Worm (Caenorhabditis elegans) whole organism, L4 larva: ENCODE data around the gene T27E4.7.

ENCODE experiments used
- F26F4.8 ChIP-seq: fragments of 200-800 bp; sonication (Bioruptor generic); conservative IDR thresholded peaks from 2 replicates; pipeline ENCODE4 v1.3.6; 2022; ENCODE audit warnings: missing genetic modification characterization, missing compliant biosample characterization
- ZK337.2 ChIP-seq: fragments of 200-800 bp; sonication (Bioruptor generic); IDR thresholded peaks from 2 replicates; pipeline ENCODE4 v1.3.6; 2022; ENCODE audit warnings: missing genetic modification reagents, missing genetic modification characterization, missing compliant biosample characterization
- dpl-1 ChIP-seq: fragments of 150-350 bp; optimal IDR thresholded peaks from 2 replicates; lab custom pipeline; 2014; ENCODE audit warnings: missing biosample characterization, missing genetic modification reagents, missing genetic modification characterization
- egl-27 ChIP-seq: sonication (generic microtip); optimal IDR thresholded peaks from 3 replicates; lab custom pipeline; 2017; ENCODE audit warnings: missing biosample characterization, missing genetic modification reagents, missing genetic modification characterization
- fos-1 ChIP-seq: fragments of 150-350 bp; optimal IDR thresholded peaks from 2 replicates; lab custom pipeline; 2014; ENCODE audit warnings: missing biosample characterization, missing genetic modification characterization
- hmg-1.1 ChIP-seq: fragments of 200-800 bp; sonication (Bioruptor generic); IDR thresholded peaks from 2 replicates; pipeline ENCODE4 v1.3.6; 2022; ENCODE audit warnings: missing genetic modification reagents, missing genetic modification characterization, missing compliant biosample characterization
- jun-1 ChIP-seq: fragments of 150-350 bp; optimal IDR thresholded peaks from 2 replicates; lab custom pipeline; 2014; ENCODE audit warnings: missing biosample characterization, missing genetic modification reagents, missing genetic modification characterization
- lin-38 ChIP-seq: fragments of 200-800 bp; sonication (Bioruptor generic); IDR thresholded peaks from 2 replicates; pipeline ENCODE4 v1.3.6; 2022; ENCODE audit warnings: missing genetic modification reagents, missing genetic modification characterization, missing compliant biosample characterization
- madf-5 ChIP-seq, 2 experiments: fragments of 200-800 bp; sonication (Bioruptor generic); IDR thresholded peaks; 2 replicates each; pipeline ENCODE4 v1.3.6; 2022; ENCODE audit warnings: missing compliant biosample characterization in 2 of 2, missing genetic modification characterization in 2 of 2
- unc-130 ChIP-seq: sonication (generic microtip); optimal IDR thresholded peaks from 2 replicates; lab custom pipeline; 2016; ENCODE audit warnings: missing genetic modification reagents, missing genetic modification characterization, missing compliant biosample characterization
- unc-62 ChIP-seq, 3 experiments: fragments of 150-350 bp in 1 of 3; sonication (generic microtip); optimal IDR thresholded peaks in 2 of 3; peaks in 1 of 3; 1 replicate in 1 of 3; 2 replicates in 2 of 3; lab custom pipeline; 2014 to 2017; ENCODE audit warnings: missing biosample characterization in 3 of 3, missing genetic modification characterization in 3 of 3, missing genetic modification reagents in 3 of 3, missing genotype in 1 of 3
- zfp-2 ChIP-seq: sonication (generic microtip); optimal IDR thresholded peaks from 2 replicates; lab custom pipeline; 2016; ENCODE audit warnings: mild to moderate bottlenecking, missing genetic modification characterization, missing compliant biosample characterization
- ztf-11 ChIP-seq: fragments of 150-350 bp; optimal IDR thresholded peaks from 2 replicates; lab custom pipeline; 2014; ENCODE audit warnings: missing biosample characterization, missing genetic modification characterization

ce11 chrV:9112467-9112866 is 36.3 kb upstream of the T27E4.7 start, which contains the start of gene F21C10.7:
- no peak for TF ChIP-seq fos-1 (tag; lab: Kevin White, UChicago)
- no peak for TF ChIP-seq madf-5 (GFP tag; IDR thresholded peaks at IDR 0.05; lab: Robert Waterston, UW)
- TF ChIP-seq lin-38 (GFP tag; lab: Robert Waterston, UW): no peak
- TF ChIP-seq F26F4.8 (GFP tag; lab: Robert Waterston, UW): no peak
- no peak for TF ChIP-seq dpl-1 (GFP tag; lab: Kevin White, UChicago)
- no peak for TF ChIP-seq unc-62 (GFP tag; optimal IDR thresholded peaks at IDR 0.05 in 1 of 2; lab: Kevin White, UChicago)
- no peak for TF ChIP-seq unc-62 (tag; optimal IDR thresholded peaks at IDR 0.05; lab: Kevin White, UChicago)
- TF ChIP-seq ztf-11 (tag; lab: Kevin White, UChicago): no peak
- no peak for TF ChIP-seq ZK337.2 (GFP tag; lab: Robert Waterston, UW)
- TF ChIP-seq hmg-1.1 (GFP tag; lab: Robert Waterston, UW): no peak
- no peak for TF ChIP-seq egl-27 (tag; lab: Kevin White, UChicago)
- no peak for TF ChIP-seq unc-130 (GFP tag; lab: Kevin White, UChicago)
- no peak for TF ChIP-seq zfp-2 (tag; lab: Kevin White, UChicago)
- no peak for TF ChIP-seq jun-1 (tag; lab: Kevin White, UChicago)
